Fruit fly (Drosophila melanogaster) whole organism, embryonic: Measurements from ENCODE around the gene Dscam3.

ENCODE experiments used
- Antp ChIP-seq: fragments of 200-800 bp; sonication (Bioruptor generic); optimal IDR thresholded peaks from 3 replicates; lab custom pipeline; 2016; ENCODE audit warnings: missing biosample characterization, missing genetic modification characterization
- B-H1 ChIP-seq: fragments of 200-800 bp; sonication (Bioruptor generic); IDR thresholded peaks from 3 replicates; pipeline ENCODE4 v1.3.6; 2022; ENCODE audit warnings: missing biosample characterization, missing genetic modification characterization
- CG10321 ChIP-seq: fragments of 200-800 bp; sonication (Bioruptor generic); IDR thresholded peaks from 2 replicates; pipeline ENCODE4 v1.3.6; 2022; ENCODE audit warnings: missing biosample characterization, missing genetic modification characterization
- CG10979 ChIP-seq: fragments of 200-800 bp; sonication (Bioruptor generic); optimal IDR thresholded peaks from 2 replicates; lab custom pipeline; 2018; ENCODE audit warnings: missing biosample characterization, mild to moderate bottlenecking, missing genetic modification characterization, moderate library complexity
- CG11504 ChIP-seq: fragments of 200-800 bp; sonication (Bioruptor generic); optimal IDR thresholded peaks from 3 replicates; lab custom pipeline; 2019; ENCODE audit warnings: missing biosample characterization, mild to moderate bottlenecking, missing genetic modification characterization, moderate library complexity
- CG11696 ChIP-seq: fragments of 200-800 bp; sonication (Bioruptor generic); IDR thresholded peaks from 2 replicates; pipeline ENCODE4 v1.3.6; 2022; ENCODE audit warnings: missing biosample characterization, missing genetic modification characterization
- CG11723 ChIP-seq: fragments of 200-800 bp; sonication (Bioruptor generic); optimal IDR thresholded peaks from 2 replicates; lab custom pipeline; 2017; ENCODE audit warnings: missing biosample characterization, mild to moderate bottlenecking, missing genetic modification characterization
- CG12219 ChIP-seq: fragments of 200-800 bp; sonication (Bioruptor generic); optimal IDR thresholded peaks from 3 replicates; lab custom pipeline; 2018; ENCODE audit warnings: missing biosample characterization, mild to moderate bottlenecking, missing genetic modification characterization
- CG14050 ChIP-seq: fragments of 200-800 bp; sonication (Bioruptor generic); IDR thresholded peaks from 3 replicates; pipeline ENCODE4 v1.3.6; 2022; ENCODE audit warnings: missing biosample characterization, missing genetic modification characterization
- CG14441 ChIP-seq: fragments of 200-800 bp; sonication (Bioruptor generic); IDR thresholded peaks from 2 replicates; pipeline ENCODE4 v1.3.6; 2022; ENCODE audit warnings: missing biosample characterization, missing genetic modification characterization
- CG14710 ChIP-seq: fragments of 200-800 bp; sonication (Bioruptor generic); optimal IDR thresholded peaks from 3 replicates; lab custom pipeline; 2019; ENCODE audit warnings: missing biosample characterization, mild to moderate bottlenecking, missing genetic modification characterization, moderate library complexity
- CG14860 ChIP-seq: fragments of 200-800 bp; sonication (Bioruptor generic); IDR thresholded peaks from 3 replicates; pipeline ENCODE4 v1.3.6; 2022; ENCODE audit warnings: missing biosample characterization, missing genetic modification characterization; ENCODE audit not compliant: partially characterized antibody
- CG14965 ChIP-seq: fragments of 200-800 bp; sonication (Bioruptor generic); optimal IDR thresholded peaks from 2 replicates; lab custom pipeline; 2016; ENCODE audit warnings: missing biosample characterization, missing genetic modification characterization, borderline replicate concordance
- CG1529 ChIP-seq: fragments of 200-800 bp; sonication (Bioruptor generic); optimal IDR thresholded peaks from 3 replicates; lab custom pipeline; 2018; ENCODE audit warnings: missing biosample characterization, missing genetic modification characterization
- CG15696 ChIP-seq: fragments of 200-800 bp; sonication (Bioruptor generic); optimal IDR thresholded peaks from 2 replicates; lab custom pipeline; 2019; ENCODE audit warnings: missing biosample characterization, mild to moderate bottlenecking, missing genetic modification characterization, moderate library complexity
- CG16815 ChIP-seq: fragments of 200-800 bp; sonication (Bioruptor generic); optimal IDR thresholded peaks from 3 replicates; lab custom pipeline; 2017; ENCODE audit warnings: missing biosample characterization, mild to moderate bottlenecking, missing genetic modification characterization
- CG17361 ChIP-seq: fragments of 200-800 bp; sonication (Bioruptor generic); IDR thresholded peaks from 3 replicates; pipeline ENCODE4 v1.3.6; 2022; ENCODE audit warnings: missing biosample characterization, missing genetic modification characterization
- CG1792 ChIP-seq: fragments of 200-800 bp; sonication (Bioruptor generic); optimal IDR thresholded peaks from 2 replicates; lab custom pipeline; 2016; ENCODE audit warnings: missing biosample characterization, missing genetic modification characterization
- CG2120 ChIP-seq: fragments of 200-800 bp; sonication (Bioruptor generic); optimal IDR thresholded peaks from 3 replicates; lab custom pipeline; 2016; ENCODE audit warnings: missing biosample characterization, missing genetic modification characterization
- CG34376 ChIP-seq: fragments of 200-800 bp; sonication (Bioruptor generic); optimal IDR thresholded peaks from 2 replicates; lab custom pipeline; 2018; ENCODE audit warnings: missing biosample characterization, mild to moderate bottlenecking, missing genetic modification characterization
- CG6654 ChIP-seq: fragments of 200-800 bp; sonication (Bioruptor generic); optimal IDR thresholded peaks from 2 replicates; lab custom pipeline; 2017; ENCODE audit warnings: missing biosample characterization, mild to moderate bottlenecking, missing genetic modification characterization
- CG6683 ChIP-seq: fragments of 200-800 bp; sonication (Bioruptor generic); optimal IDR thresholded peaks from 2 replicates; lab custom pipeline; 2017; ENCODE audit warnings: missing biosample characterization, mild to moderate bottlenecking, missing genetic modification characterization, missing genetic modification reagents
- CG7556 ChIP-seq: fragments of 200-800 bp; sonication (Bioruptor generic); optimal IDR thresholded peaks from 2 replicates; lab custom pipeline; 2017; ENCODE audit warnings: missing biosample characterization, mild to moderate bottlenecking, missing genetic modification characterization
- CG8281 ChIP-seq: fragments of 200-800 bp; sonication (Bioruptor generic); optimal IDR thresholded peaks from 2 replicates; lab custom pipeline; 2018; ENCODE audit warnings: missing biosample characterization, mild to moderate bottlenecking, missing genetic modification characterization, moderate library complexity
- CG9727 ChIP-seq: fragments of 200-800 bp; sonication (Bioruptor generic); optimal IDR thresholded peaks from 3 replicates; lab custom pipeline; 2017; ENCODE audit warnings: missing biosample characterization, mild to moderate bottlenecking, missing genetic modification characterization
- CoRest ChIP-seq: fragments of 200-800 bp; sonication (Bioruptor generic); optimal IDR thresholded peaks from 3 replicates; lab custom pipeline; 2018; ENCODE audit warnings: missing biosample characterization, mild to moderate bottlenecking, missing genetic modification characterization, moderate library complexity
- Dip3 ChIP-seq: fragments of 200-800 bp; sonication (Bioruptor generic); optimal IDR thresholded peaks from 3 replicates; lab custom pipeline; 2016; ENCODE audit warnings: missing biosample characterization, missing genetic modification characterization
- Eip74EF ChIP-seq, 2 experiments: fragments of 200-800 bp in 1 of 2; fragments of >200 bp in 1 of 2; sonication (Bioruptor generic) in 1 of 2; optimal IDR thresholded peaks; 2 replicates each; lab custom pipeline; 2017 to 2019; ENCODE audit warnings: missing biosample characterization in 2 of 2, missing genetic modification characterization in 2 of 2, mild to moderate bottlenecking in 1 of 2, moderate library complexity in 1 of 2
- Gsc ChIP-seq: fragments of 200-800 bp; sonication (Bioruptor generic); IDR thresholded peaks from 2 replicates; pipeline ENCODE4 v1.3.6; 2022; ENCODE audit warnings: missing biosample characterization, missing genetic modification characterization
- HLHmδ ChIP-seq: fragments of 200-800 bp; sonication (Bioruptor generic); optimal IDR thresholded peaks from 2 replicates; lab custom pipeline; 2018; ENCODE audit warnings: missing biosample characterization, mild to moderate bottlenecking, missing genetic modification characterization, moderate library complexity
- HmgD ChIP-seq: fragments of 200-800 bp; sonication (Bioruptor generic); optimal IDR thresholded peaks from 3 replicates; lab custom pipeline; 2016; ENCODE audit warnings: missing biosample characterization, missing genetic modification characterization
- Nf-YC ChIP-seq: fragments of 200-800 bp; optimal IDR thresholded peaks from 3 replicates; lab custom pipeline; 2019; ENCODE audit warnings: missing biosample characterization, mild to moderate bottlenecking, missing genetic modification characterization, moderate library complexity
- Scr ChIP-seq: fragments of 200-800 bp; sonication (Bioruptor generic); IDR thresholded peaks from 2 replicates; pipeline ENCODE4 v1.3.6; 2022; ENCODE audit warnings: missing biosample characterization, missing genetic modification characterization; ENCODE audit not compliant: partially characterized antibody
- Sry-δ ChIP-seq: fragments of 200-800 bp; sonication (Bioruptor generic); optimal IDR thresholded peaks from 2 replicates; lab custom pipeline; 2016; ENCODE audit warnings: missing biosample characterization, missing genetic modification characterization
- Tbp ChIP-seq: fragments of >200 bp; optimal IDR thresholded peaks from 2 replicates; lab custom pipeline; 2018; ENCODE audit warnings: missing biosample characterization, missing genetic modification characterization
- crol ChIP-seq: fragments of 200-800 bp; sonication (Bioruptor generic); IDR thresholded peaks from 2 replicates; pipeline ENCODE4 v1.3.6; 2022; ENCODE audit warnings: missing biosample characterization, missing genetic modification characterization
- dati ChIP-seq: fragments of 200-800 bp; sonication (Bioruptor generic); IDR thresholded peaks from 2 replicates; pipeline ENCODE4 v1.3.6; 2022; ENCODE audit warnings: missing biosample characterization, missing genetic modification characterization
- fru ChIP-seq: fragments of >200 bp; optimal IDR thresholded peaks from 2 replicates; lab custom pipeline; 2017
- gce ChIP-seq: fragments of 200-800 bp; sonication (Bioruptor generic); IDR thresholded peaks from 3 replicates; pipeline ENCODE4 v1.3.6; 2022; ENCODE audit warnings: missing biosample characterization, missing genetic modification characterization
- ind ChIP-seq: fragments of 200-800 bp; sonication (Bioruptor generic); optimal IDR thresholded peaks from 3 replicates; lab custom pipeline; 2016; ENCODE audit warnings: missing biosample characterization, missing genetic modification characterization
- lmd ChIP-seq: fragments of 200-800 bp; sonication (Bioruptor generic); IDR thresholded peaks from 2 replicates; pipeline ENCODE4 v1.3.6; 2022; ENCODE audit warnings: missing biosample characterization, missing genetic modification characterization
- mam ChIP-seq: fragments of 200-800 bp; sonication (Bioruptor generic); optimal IDR thresholded peaks from 3 replicates; lab custom pipeline; 2016; ENCODE audit warnings: missing biosample characterization, missing genetic modification characterization
- nau ChIP-seq: fragments of 200-800 bp; sonication (Bioruptor generic); optimal IDR thresholded peaks from 3 replicates; lab custom pipeline; 2017; ENCODE audit warnings: missing biosample characterization, mild to moderate bottlenecking, missing genetic modification characterization, missing genetic modification reagents
- pzg ChIP-seq: fragments of 200-800 bp; sonication (Bioruptor generic); optimal IDR thresholded peaks from 3 replicates; lab custom pipeline; 2018; ENCODE audit warnings: missing biosample characterization, mild to moderate bottlenecking, missing genetic modification characterization, moderate library complexity
- rib ChIP-seq: fragments of 200-800 bp; sonication (Bioruptor generic); IDR thresholded peaks from 2 replicates; pipeline ENCODE4 v1.3.6; 2022; ENCODE audit warnings: missing biosample characterization, missing genetic modification characterization
- salm ChIP-seq: fragments of 200-800 bp; sonication (Bioruptor generic); optimal IDR thresholded peaks from 2 replicates; lab custom pipeline; 2018; ENCODE audit warnings: missing biosample characterization, mild to moderate bottlenecking, missing genetic modification characterization
- slou ChIP-seq: fragments of 200-800 bp; sonication (Bioruptor generic); optimal IDR thresholded peaks from 3 replicates; lab custom pipeline; 2016; ENCODE audit warnings: missing biosample characterization, missing genetic modification characterization
- toy ChIP-seq: fragments of 200-800 bp; sonication (Bioruptor generic); IDR thresholded peaks from 2 replicates; pipeline ENCODE4 v1.3.6; 2022; ENCODE audit warnings: missing biosample characterization, missing genetic modification characterization
- vvl ChIP-seq: fragments of 200-800 bp; sonication (Bioruptor generic); IDR thresholded peaks from 2 replicates; pipeline ENCODE4 v1.3.6; 2022; ENCODE audit warnings: missing biosample characterization, missing genetic modification characterization
- zen ChIP-seq: fragments of 200-800 bp; sonication (Bioruptor generic); optimal IDR thresholded peaks from 3 replicates; lab custom pipeline; 2018; ENCODE audit warnings: missing biosample characterization, mild to moderate bottlenecking, missing genetic modification characterization, moderate library complexity
- zf30C ChIP-seq: fragments of 200-800 bp; sonication (Bioruptor generic); optimal IDR thresholded peaks from 3 replicates; lab custom pipeline; 2018; ENCODE audit warnings: missing biosample characterization, mild to moderate bottlenecking, missing genetic modification characterization

Dscam3 gene

dm6 chr3R:17550827-17551468 is 45.5 kb upstream of the Dscam3 start (continued):
- TF ChIP-seq zf30C (GFP tag; lab: Kevin White, UChicago) (peak; percentile 79), Gsc (GFP tag; lab: Robert Waterston, UW) (no peak), CG34376 (GFP tag; lab: Kevin White, UChicago) (no peak), gce (no peak), CG7556 (GFP tag; lab: Kevin White, UChicago) (peak; percentile 56), pzg (GFP tag; lab: Kevin White, UChicago) (no peak), rib (GFP tag; lab: Robert Waterston, UW) (no peak), CoRest (tag; lab: Kevin White, UChicago) (peak; percentile 58), CG1792 (GFP tag; lab: Kevin White, UChicago) (peak; percentile 1), Tbp (GFP tag; lab: Kevin White, UChicago) (no peak), HLHmδ (GFP tag; lab: Kevin White, UChicago) (no peak), CG11696 (GFP tag; lab: Robert Waterston, UW) (no peak), CG9727 (peak; percentile 70), CG8281 (tag; lab: Kevin White, UChicago) (peak; percentile 1), CG10979 (tag; lab: Kevin White, UChicago) (peak; percentile 80), Scr (no peak), CG14441 (no peak), lmd (GFP tag; lab: Robert Waterston, UW) (peak; percentile 32; the same call in 1 of the 2 replicates), salm (tag; lab: Kevin White, UChicago) (peak; percentile 2), HmgD (GFP tag; lab: Kevin White, UChicago) (no peak), toy (GFP tag; lab: Robert Waterston, UW) (no peak), CG12219 (GFP tag; lab: Kevin White, UChicago) (peak; percentile 59), Nf-YC (tag; lab: Kevin White, UChicago) (no peak), crol (GFP tag; lab: Robert Waterston, UW) (peak; percentile 73), B-H1 (GFP tag; lab: Robert Waterston, UW) (no peak), CG6654 (no peak), vvl (peak; percentile 70), CG1529 (GFP tag; lab: Kevin White, UChicago) (peak; percentile 45), Antp (GFP tag; lab: Kevin White, UChicago) (peak; percentile 49), ind (GFP tag; lab: Kevin White, UChicago) (peak; percentile 21), CG16815 (GFP tag; lab: Kevin White, UChicago) (peak; percentile 51), mam (no peak), Sry-δ (no peak), CG10321 (GFP tag; lab: Robert Waterston, UW) (no peak), zen (tag; lab: Kevin White, UChicago) (peak; percentile 67), Dip3 (GFP tag; lab: Kevin White, UChicago) (no peak), CG6683 (GFP tag; lab: Kevin White, UChicago) (no peak), CG14965 (GFP tag; lab: Kevin White, UChicago) (no peak), CG14710 (tag; lab: Kevin White, UChicago) (peak; percentile 69), dati (GFP tag; lab: Robert Waterston, UW) (no peak), CG15696 (tag; lab: Kevin White, UChicago) (peak; percentile 58), CG14860 (GFP tag; lab: Robert Waterston, UW) (no peak), CG11723 (no peak), slou (GFP tag; lab: Kevin White, UChicago) (no peak), CG11504 (no peak), CG17361 (GFP tag; lab: Robert Waterston, UW) (peak; percentile 61), nau (GFP tag; lab: Kevin White, UChicago) (no peak), Eip74EF (GFP tag; optimal IDR thresholded peaks at IDR 0.05; lab: Kevin White, UChicago) (no peak), fru (lab: Kevin White, UChicago) (no peak), CG2120 (peak; percentile 2), CG14050 (no peak)
